Fruit fly (Drosophila melanogaster): ENCODE results near the gene PH4alphaSG1.

- no peak for TF ChIP-seq Sox14 (GFP tag; optimal IDR thresholded peaks at IDR 0.05)
- TF ChIP-seq CG11762 (GFP tag; optimal IDR thresholded peaks at IDR 0.05; ENCODE audit: insufficient read depth) = no peak
- no peak for TF ChIP-seq CG6163 (GFP tag; IDR thresholded peaks at IDR 0.05)
- no peak for TF ChIP-seq OdsH (GFP tag; optimal IDR thresholded peaks at IDR 0.05)
- no peak for TF ChIP-seq Hr38 (GFP tag; optimal IDR thresholded peaks at IDR 0.05)
- no peak for TF ChIP-seq CG4318 (GFP tag; optimal IDR thresholded peaks at IDR 0.05)
- no peak for TF ChIP-seq CG9139 (GFP tag; optimal IDR thresholded peaks at IDR 0.05)
- no peak for TF ChIP-seq Hr39 (GFP tag; optimal IDR thresholded peaks at IDR 0.05)
- TF ChIP-seq CG8632 (GFP tag; optimal IDR thresholded peaks at IDR 0.05) = no peak
- no peak for TF ChIP-seq fd59A (GFP tag; optimal IDR thresholded peaks at IDR 0.05)
- TF ChIP-seq Eip78C (GFP tag) = peak; percentile 32
These were observed 23.3 kb upstream of the PH4alphaSG1 start for dm6 chr3R:30528692-30529305.
